Fruit fly (Drosophila melanogaster) whole organism, embryonic: ENCODE data around the gene Gfat2.

Experiments
- Ada2b ChIP-seq: fragments of 200-800 bp; sonication (Bioruptor generic); IDR thresholded peaks from 2 replicates; pipeline ENCODE4 v1.3.6; 2022; ENCODE audit warnings: missing biosample characterization, missing genetic modification characterization
- CG10147 ChIP-seq: fragments of 200-800 bp; sonication (Bioruptor generic); optimal IDR thresholded peaks from 2 replicates; lab custom pipeline; 2019; ENCODE audit warnings: missing biosample characterization, mild to moderate bottlenecking, missing genetic modification characterization, moderate library complexity
- CG10462 ChIP-seq: fragments of 200-800 bp; sonication (Bioruptor generic); optimal IDR thresholded peaks from 2 replicates; lab custom pipeline; 2016; ENCODE audit warnings: missing biosample characterization, missing genetic modification characterization
- CG11696 ChIP-seq: fragments of 200-800 bp; sonication (Bioruptor generic); IDR thresholded peaks from 2 replicates; pipeline ENCODE4 v1.3.6; 2022; ENCODE audit warnings: missing biosample characterization, missing genetic modification characterization
- CG13775 ChIP-seq: fragments of 200-800 bp; sonication (Bioruptor generic); optimal IDR thresholded peaks from 3 replicates; lab custom pipeline; 2017; ENCODE audit warnings: missing biosample characterization, mild to moderate bottlenecking, missing genetic modification characterization
- CG14014 ChIP-seq: fragments of 200-800 bp; sonication (Bioruptor generic); IDR thresholded peaks from 2 replicates; pipeline ENCODE4 v1.3.6; 2022; ENCODE audit warnings: missing biosample characterization, missing genetic modification characterization
- CG15011 ChIP-seq: fragments of 200-800 bp; sonication (Bioruptor generic); optimal IDR thresholded peaks from 3 replicates; lab custom pipeline; 2018; ENCODE audit warnings: missing biosample characterization, mild to moderate bottlenecking, missing genetic modification characterization
- CG15514 ChIP-seq: fragments of 200-800 bp; sonication (Bioruptor generic); optimal IDR thresholded peaks from 3 replicates; lab custom pipeline; 2017; ENCODE audit warnings: missing biosample characterization, missing genetic modification characterization, mild to moderate bottlenecking, moderate library complexity, missing genetic modification reagents
- CG18262 ChIP-seq: fragments of 200-800 bp; optimal IDR thresholded peaks from 3 replicates; lab custom pipeline; 2019; ENCODE audit warnings: missing biosample characterization, mild to moderate bottlenecking, missing genetic modification characterization, moderate library complexity
- CG2129 ChIP-seq: fragments of 200-800 bp; sonication (Bioruptor generic); IDR thresholded peaks from 2 replicates; pipeline ENCODE4 v1.3.6; 2022; ENCODE audit warnings: missing biosample characterization, missing genetic modification characterization; ENCODE audit not compliant: partially characterized antibody
- CG2202 ChIP-seq: fragments of 200-800 bp; sonication (Bioruptor generic); optimal IDR thresholded peaks from 2 replicates; lab custom pipeline; 2018; ENCODE audit warnings: missing biosample characterization, mild to moderate bottlenecking, missing genetic modification characterization
- CG31388 ChIP-seq: fragments of 200-800 bp; sonication (Bioruptor generic); optimal IDR thresholded peaks from 2 replicates; lab custom pipeline; 2016; ENCODE audit warnings: missing biosample characterization, missing genetic modification characterization
- CG32772 ChIP-seq: fragments of 200-800 bp; sonication (Bioruptor generic); IDR thresholded peaks from 2 replicates; pipeline ENCODE4 v1.3.6; 2022; ENCODE audit warnings: missing biosample characterization, missing genetic modification characterization
- CG34422 ChIP-seq: fragments of 200-800 bp; sonication (Bioruptor generic); IDR thresholded peaks from 3 replicates; pipeline ENCODE4 v1.3.6; 2022; ENCODE audit warnings: missing biosample characterization, missing genetic modification characterization
- CG4360 ChIP-seq: fragments of 200-800 bp; sonication (Bioruptor generic); IDR thresholded peaks from 2 replicates; pipeline ENCODE4 v1.3.6; 2022; ENCODE audit warnings: missing biosample characterization, missing genetic modification characterization
- CG5245 ChIP-seq: fragments of 200-800 bp; sonication (Bioruptor generic); optimal IDR thresholded peaks from 3 replicates; lab custom pipeline; 2016; ENCODE audit warnings: missing biosample characterization, missing genetic modification characterization
- CG6254 ChIP-seq: fragments of 200-800 bp; sonication (Bioruptor generic); optimal IDR thresholded peaks from 3 replicates; lab custom pipeline; 2017; ENCODE audit warnings: mild to moderate bottlenecking, missing biosample characterization, missing genetic modification reagents, missing genetic modification characterization
- CG6813 ChIP-seq: fragments of 200-800 bp; sonication (Bioruptor generic); optimal IDR thresholded peaks from 2 replicates; lab custom pipeline; 2017; ENCODE audit warnings: missing biosample characterization, missing genetic modification characterization, mild to moderate bottlenecking, moderate library complexity, missing genetic modification reagents
- CG6854 ChIP-seq: fragments of 200-800 bp; sonication (Bioruptor generic); optimal IDR thresholded peaks from 3 replicates; lab custom pipeline; 2017; ENCODE audit warnings: missing biosample characterization, mild to moderate bottlenecking, missing genetic modification characterization
- CG7556 ChIP-seq: fragments of 200-800 bp; sonication (Bioruptor generic); optimal IDR thresholded peaks from 2 replicates; lab custom pipeline; 2017; ENCODE audit warnings: missing biosample characterization, mild to moderate bottlenecking, missing genetic modification characterization
- CG9727 ChIP-seq: fragments of 200-800 bp; sonication (Bioruptor generic); optimal IDR thresholded peaks from 3 replicates; lab custom pipeline; 2017; ENCODE audit warnings: missing biosample characterization, mild to moderate bottlenecking, missing genetic modification characterization
- CG9876 ChIP-seq: fragments of 200-800 bp; sonication (Bioruptor generic); optimal IDR thresholded peaks from 2 replicates; lab custom pipeline; 2016; ENCODE audit warnings: missing biosample characterization, missing genetic modification characterization
- CG9932 ChIP-seq: fragments of 200-800 bp; sonication (Bioruptor generic); IDR thresholded peaks from 2 replicates; pipeline ENCODE4 v1.3.6; 2022; ENCODE audit warnings: missing biosample characterization, missing genetic modification characterization
- Fer1 ChIP-seq: fragments of 200-800 bp; sonication (Bioruptor generic); optimal IDR thresholded peaks from 2 replicates; lab custom pipeline; 2017; ENCODE audit warnings: missing biosample characterization, mild to moderate bottlenecking, missing genetic modification characterization
- GATAe ChIP-seq: fragments of 200-800 bp; sonication (Bioruptor generic); conservative IDR thresholded peaks from 2 replicates; pipeline ENCODE4 v1.3.6; 2022; ENCODE audit warnings: missing biosample characterization, missing genetic modification characterization
- Hr51 ChIP-seq, 2 experiments: fragments of 200-800 bp; sonication (Bioruptor generic); optimal IDR thresholded peaks; 2 replicates in 1 of 2; 3 replicates in 1 of 2; lab custom pipeline; 2016 to 2018; ENCODE audit warnings: missing biosample characterization in 2 of 2, missing genetic modification characterization in 2 of 2, mild to moderate bottlenecking in 1 of 2, moderate library complexity in 1 of 2
- Jarid2 ChIP-seq: fragments of 200-800 bp; sonication (Bioruptor generic); optimal IDR thresholded peaks from 3 replicates; lab custom pipeline; 2017; ENCODE audit warnings: mild to moderate bottlenecking, missing biosample characterization, missing genetic modification reagents, missing genetic modification characterization
- Kr ChIP-seq: fragments of 200-800 bp; sonication (Bioruptor generic); optimal IDR thresholded peaks from 2 replicates; lab custom pipeline; 2017; ENCODE audit warnings: missing biosample characterization, mild to moderate bottlenecking, missing genetic modification characterization
- MTF-1 ChIP-seq: fragments of 200-800 bp; sonication (Bioruptor generic); optimal IDR thresholded peaks from 2 replicates; lab custom pipeline; 2018; ENCODE audit warnings: missing biosample characterization, mild to moderate bottlenecking, missing genetic modification characterization, borderline replicate concordance
- Sox100B ChIP-seq: fragments of 200-800 bp; sonication (Bioruptor generic); optimal IDR thresholded peaks from 3 replicates; lab custom pipeline; 2018; ENCODE audit warnings: missing biosample characterization, mild to moderate bottlenecking, missing genetic modification characterization
- abd-A ChIP-seq: fragments of 200-800 bp; sonication (Bioruptor generic); optimal IDR thresholded peaks from 3 replicates; lab custom pipeline; 2019; ENCODE audit warnings: missing biosample characterization, mild to moderate bottlenecking, missing genetic modification characterization, moderate library complexity
- aop ChIP-seq: fragments of 200-800 bp; sonication (Bioruptor generic); IDR thresholded peaks from 2 replicates; pipeline ENCODE4 v1.3.6; 2022; ENCODE audit warnings: missing biosample characterization, missing genetic modification characterization
- ash1 ChIP-seq: fragments of 200-800 bp; sonication (Bioruptor generic); optimal IDR thresholded peaks from 2 replicates; lab custom pipeline; 2018; ENCODE audit warnings: missing biosample characterization, mild to moderate bottlenecking, missing genetic modification characterization
- cas ChIP-seq: fragments of 200-800 bp; sonication (Bioruptor generic); IDR thresholded peaks from 2 replicates; pipeline ENCODE4 v1.3.6; 2022; ENCODE audit warnings: missing biosample characterization, missing genetic modification characterization
- cato ChIP-seq: fragments of 200-800 bp; sonication (Bioruptor generic); optimal IDR thresholded peaks from 2 replicates; lab custom pipeline; 2016; ENCODE audit warnings: missing biosample characterization, missing genetic modification characterization, borderline replicate concordance
- croc ChIP-seq: fragments of 200-800 bp; sonication (Bioruptor generic); conservative IDR thresholded peaks from 3 replicates; pipeline ENCODE4 v1.3.6; 2022; ENCODE audit warnings: missing biosample characterization, missing genetic modification characterization
- disco-r ChIP-seq: fragments of 200-800 bp; sonication (Bioruptor generic); optimal IDR thresholded peaks from 2 replicates; lab custom pipeline; 2016; ENCODE audit warnings: missing biosample characterization, missing genetic modification characterization
- ems ChIP-seq: fragments of 200-800 bp; sonication (Bioruptor generic); optimal IDR thresholded peaks from 3 replicates; lab custom pipeline; 2016; ENCODE audit warnings: missing biosample characterization, missing genetic modification characterization
- exex ChIP-seq: fragments of 200-800 bp; sonication (Bioruptor generic); optimal IDR thresholded peaks from 4 replicates; lab custom pipeline; 2018; ENCODE audit warnings: missing biosample characterization, mild to moderate bottlenecking, missing genetic modification characterization, moderate library complexity
- gem ChIP-seq: fragments of 200-800 bp; sonication (Bioruptor generic); optimal IDR thresholded peaks from 2 replicates; lab custom pipeline; 2019; ENCODE audit warnings: missing biosample characterization, mild to moderate bottlenecking, missing genetic modification characterization, moderate library complexity
- ham ChIP-seq: fragments of 200-800 bp; sonication (Bioruptor generic); IDR thresholded peaks from 2 replicates; pipeline ENCODE4 v1.3.6; 2022; ENCODE audit warnings: missing biosample characterization, missing genetic modification characterization
- kay ChIP-seq: fragments of 200-800 bp; sonication (Bioruptor generic); optimal IDR thresholded peaks from 2 replicates; lab custom pipeline; 2016; ENCODE audit warnings: missing biosample characterization, missing genetic modification characterization
- klu ChIP-seq: fragments of 200-800 bp; sonication (Bioruptor generic); IDR thresholded peaks from 2 replicates; pipeline ENCODE4 v1.3.6; 2022; ENCODE audit warnings: missing biosample characterization, missing genetic modification characterization
- lmd ChIP-seq: fragments of 200-800 bp; sonication (Bioruptor generic); IDR thresholded peaks from 2 replicates; pipeline ENCODE4 v1.3.6; 2022; ENCODE audit warnings: missing biosample characterization, missing genetic modification characterization
- mirr ChIP-seq: fragments of 200-800 bp; sonication (Bioruptor generic); optimal IDR thresholded peaks from 3 replicates; lab custom pipeline; 2018; ENCODE audit warnings: missing biosample characterization, mild to moderate bottlenecking, missing genetic modification characterization
- org-1 ChIP-seq: fragments of 200-800 bp; sonication (Bioruptor generic); optimal IDR thresholded peaks from 2 replicates; lab custom pipeline; 2017; ENCODE audit warnings: missing biosample characterization, missing genetic modification characterization
- stc ChIP-seq: fragments of 200-800 bp; sonication (Bioruptor generic); IDR thresholded peaks from 2 replicates; pipeline ENCODE4 v1.3.6; 2022; ENCODE audit warnings: missing biosample characterization, missing genetic modification characterization
- trh ChIP-seq: fragments of 200-800 bp; sonication (Bioruptor generic); optimal IDR thresholded peaks from 2 replicates; lab custom pipeline; 2016; ENCODE audit warnings: missing biosample characterization, missing genetic modification characterization
- wek ChIP-seq: fragments of 200-800 bp; sonication (Bioruptor generic); optimal IDR thresholded peaks from 3 replicates; lab custom pipeline; 2018; ENCODE audit warnings: missing biosample characterization, mild to moderate bottlenecking, missing genetic modification characterization, moderate library complexity

The Gfat2 gene

dm6 chr3R:28335462-28335998 is 4.0 kb downstream of the Gfat2 start (continued):
- peak; percentile 60 for TF ChIP-seq org-1 (GFP tag; lab: Kevin White, UChicago)
- TF ChIP-seq CG18262, result peak; percentile 77
- TF ChIP-seq CG15011 (GFP tag; lab: Kevin White, UChicago), result peak; percentile 36
- TF ChIP-seq exex (tag; lab: Kevin White, UChicago), result peak; percentile 32
- peak; percentile 78 for TF ChIP-seq lmd (GFP tag; lab: Robert Waterston, UW)
- TF ChIP-seq CG9932, result peak; percentile 61
- peak; percentile 83 for TF ChIP-seq CG13775 (GFP tag; lab: Kevin White, UChicago)
- TF ChIP-seq kay (GFP tag; lab: Kevin White, UChicago), result peak; percentile 12
- TF ChIP-seq CG10462 (GFP tag; lab: Kevin White, UChicago), result peak; percentile 44
- TF ChIP-seq CG15514 (GFP tag; lab: Kevin White, UChicago), result peak; percentile 75
- TF ChIP-seq Hr51 (GFP tag; optimal IDR thresholded peaks at IDR 0.05; lab: Kevin White, UChicago), result peak; percentile 42 to 59
- peak; percentile 59 for TF ChIP-seq CG32772 (GFP tag; lab: Robert Waterston, UW)
- no peak for TF ChIP-seq CG2129
- no peak for TF ChIP-seq Kr (GFP tag; lab: Kevin White, UChicago)
- no peak for TF ChIP-seq CG31388
- no peak for TF ChIP-seq GATAe
- peak; percentile 19 for TF ChIP-seq wek
- TF ChIP-seq Jarid2 (GFP tag; lab: Kevin White, UChicago), result peak; percentile 70
- peak; percentile 81 for TF ChIP-seq CG6813 (GFP tag; lab: Kevin White, UChicago)
- TF ChIP-seq CG5245 (GFP tag; lab: Kevin White, UChicago), result peak; percentile 50
- peak; percentile 65 for TF ChIP-seq CG7556 (GFP tag; lab: Kevin White, UChicago)
- TF ChIP-seq CG14014 (GFP tag; lab: Robert Waterston, UW), result peak; percentile 72
- peak; percentile 62 for TF ChIP-seq disco-r (GFP tag; lab: Kevin White, UChicago)
- TF ChIP-seq CG9876 (GFP tag; lab: Kevin White, UChicago), result peak; percentile 81
- TF ChIP-seq croc (GFP tag; lab: Robert Waterston, UW), result peak; percentile 55; the same call in 2 of the 3 replicates
- TF ChIP-seq MTF-1 (GFP tag; lab: Kevin White, UChicago), result peak; percentile 52
- TF ChIP-seq Ada2b (GFP tag; lab: Robert Waterston, UW), result peak; percentile 71
- TF ChIP-seq cato, result peak; percentile 50
- TF ChIP-seq Fer1 (GFP tag; lab: Kevin White, UChicago), result peak; percentile 73
- TF ChIP-seq trh (GFP tag; lab: Kevin White, UChicago), result no peak
- peak; percentile 68 for TF ChIP-seq ash1 (GFP tag; lab: Kevin White, UChicago)
- peak; percentile 83 for TF ChIP-seq mirr (GFP tag; lab: Kevin White, UChicago)
- 0 out of 2 replicates have a peak, but pooled peaks have one; percentile 38 for TF ChIP-seq ham
- TF ChIP-seq Sox100B, result peak; percentile 80
- TF ChIP-seq CG6254 (GFP tag; lab: Kevin White, UChicago), result no peak
- TF ChIP-seq cas, result 0 out of 2 replicates have a peak, but pooled peaks have one; percentile 30
- peak; percentile 36 for TF ChIP-seq abd-A (tag; lab: Kevin White, UChicago)
- TF ChIP-seq aop (GFP tag; lab: Robert Waterston, UW), result no peak
- TF ChIP-seq CG10147, result peak; percentile 62
- peak; percentile 85; the same call in 2 of the 3 replicates for TF ChIP-seq CG34422 (GFP tag; lab: Robert Waterston, UW)
- peak; percentile 83 for TF ChIP-seq CG9727 (GFP tag; lab: Kevin White, UChicago)
- peak; percentile 73 for TF ChIP-seq ems (GFP tag; lab: Kevin White, UChicago)
- peak; percentile 59 for TF ChIP-seq CG2202 (tag; lab: Kevin White, UChicago)
- TF ChIP-seq klu, result 0 out of 2 replicates have a peak, but pooled peaks have one; percentile 45
- TF ChIP-seq CG11696 (GFP tag; lab: Robert Waterston, UW), result no peak
- no peak for TF ChIP-seq CG4360 (GFP tag; lab: Robert Waterston, UW)
- TF ChIP-seq stc, result 0 out of 2 replicates have a peak, but pooled peaks have one; percentile 38
- TF ChIP-seq gem (tag; lab: Kevin White, UChicago), result peak; percentile 78
- TF ChIP-seq CG6854 (GFP tag; lab: Kevin White, UChicago), result no peak
